Fruit fly (Drosophila melanogaster) whole organism, pupa: ENCODE data around the gene CG6462.
A peak's percentile ranks its signal among the peaks of the same experiment; 100 is the strongest.

Source experiments
- CG12605 ChIP-seq: fragments of 200-800 bp; sonication (Bioruptor generic); IDR thresholded peaks from 2 replicates; pipeline ENCODE4 v1.3.6; 2022; ENCODE audit warnings: missing biosample characterization, missing genetic modification characterization
- EcR ChIP-seq: fragments of 200-800 bp; sonication (Bioruptor generic); optimal IDR thresholded peaks from 3 replicates; lab custom pipeline; 2019; ENCODE audit warnings: missing biosample characterization, missing genetic modification characterization, mild to moderate bottlenecking, moderate library complexity, missing genetic modification reagents

dm6 chr3L:6085988-6086387 is 49.1 kb downstream of the CG6462 start:
- TF ChIP-seq CG12605 (GFP tag; lab: Robert Waterston, UW) (0 out of 2 replicates have a peak, but pooled peaks have one; percentile 24), EcR (GFP tag; lab: Kevin White, UChicago) (no peak)
